Fruit fly (Drosophila melanogaster): Measurements from ENCODE around the gene CG14711.

DNA sequence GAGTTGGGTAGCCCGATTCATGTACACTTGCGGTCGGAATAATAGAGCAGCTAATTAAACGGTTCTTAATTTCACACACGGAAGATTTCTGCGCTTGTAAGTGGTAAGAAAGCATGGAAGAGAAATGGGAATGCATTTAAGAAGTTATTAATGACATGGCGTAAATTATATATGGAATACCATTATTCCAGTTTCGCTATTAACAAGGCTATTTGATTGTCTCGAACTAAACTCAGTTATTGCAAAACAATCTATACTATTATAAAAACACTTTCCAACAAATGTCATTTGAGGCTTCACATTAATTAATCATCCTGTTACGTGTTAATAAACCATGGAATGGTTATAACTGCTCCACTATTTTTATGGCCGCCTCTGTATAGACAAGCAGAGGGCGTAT lies 6.9 kb upstream of the CG14711 start:
- TF ChIP-seq Hmx (GFP tag; optimal IDR thresholded peaks at IDR 0.05): no peak
- TF ChIP-seq Hsf (GFP tag; optimal IDR thresholded peaks at IDR 0.05): no peak
- TF ChIP-seq CkIIα-i1 (GFP tag; IDR thresholded peaks at IDR 0.05): no peak
- no peak for TF ChIP-seq CG15011 (GFP tag; optimal IDR thresholded peaks at IDR 0.05)
- no peak for TF ChIP-seq lola (GFP tag; optimal IDR thresholded peaks at IDR 0.05)
- no peak for TF ChIP-seq Usf (GFP tag; optimal IDR thresholded peaks at IDR 0.05)
- no peak for TF ChIP-seq NFAT (GFP tag; IDR thresholded peaks at IDR 0.05)
- TF ChIP-seq CG5180 (GFP tag; optimal IDR thresholded peaks at IDR 0.05): no peak
- no peak for TF ChIP-seq CG3281 (GFP tag; optimal IDR thresholded peaks at IDR 0.05)
- no peak for TF ChIP-seq CG17361 (GFP tag; IDR thresholded peaks at IDR 0.05)
- no peak for TF ChIP-seq HLH54F (GFP tag; optimal IDR thresholded peaks at IDR 0.05)
- no peak for TF ChIP-seq CG10979 (tag; optimal IDR thresholded peaks at IDR 0.05)
- TF ChIP-seq Deaf1 (tag; optimal IDR thresholded peaks at IDR 0.05): no peak
- TF ChIP-seq CG11504 (tag; optimal IDR thresholded peaks at IDR 0.05): peak; percentile 11

Measured in whole organism, embryonic.